Worm (Caenorhabditis elegans): ENCODE results near the gene R08A2.1.

Gene R08A2.1

DNA sequence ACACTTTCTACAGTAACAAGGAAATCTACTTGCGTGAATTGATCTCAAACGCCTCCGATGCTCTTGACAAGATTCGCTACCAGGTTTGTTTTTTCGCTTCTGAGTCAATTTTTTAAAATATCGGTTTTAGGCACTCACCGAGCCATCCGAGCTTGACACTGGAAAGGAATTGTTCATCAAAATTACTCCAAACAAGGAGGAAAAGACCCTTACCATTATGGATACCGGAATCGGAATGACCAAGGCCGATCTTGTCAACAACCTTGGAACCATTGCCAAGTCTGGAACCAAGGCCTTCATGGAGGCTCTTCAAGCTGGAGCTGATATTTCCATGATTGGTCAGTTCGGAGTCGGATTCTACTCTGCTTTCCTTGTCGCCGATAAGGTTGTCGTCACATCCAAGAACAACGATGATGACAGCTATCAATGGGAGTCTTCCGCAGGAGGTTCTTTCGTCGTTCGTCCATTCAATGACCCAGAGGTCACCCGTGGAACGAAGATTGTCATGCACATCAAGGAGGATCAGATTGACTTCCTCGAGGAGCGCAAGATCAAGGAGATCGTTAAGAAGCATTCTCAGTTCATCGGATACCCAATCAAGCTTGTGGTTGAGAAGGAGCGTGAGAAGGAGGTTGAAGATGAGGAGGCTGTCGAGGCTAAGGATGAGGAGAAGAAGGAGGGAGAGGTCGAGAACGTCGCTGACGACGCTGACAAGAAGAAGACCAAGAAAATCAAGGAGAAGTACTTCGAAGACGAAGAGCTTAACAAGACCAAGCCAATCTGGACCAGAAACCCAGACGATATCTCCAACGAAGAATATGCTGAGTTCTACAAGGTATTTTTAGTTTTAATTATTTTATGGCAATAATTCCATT lies 32.9 kb downstream of the R08A2.1 start (continued):
- TF ChIP-seq lin-26 (GFP tag; IDR thresholded peaks at IDR 0.05) (peak; percentile 54), zim-3 (tag; optimal IDR thresholded peaks at IDR 0.05) (no peak)

- peak; percentile 55 for TF ChIP-seq nhr-80 (tag; optimal IDR thresholded peaks at IDR 0.05)
- peak; percentile 94 for TF ChIP-seq chd-7 (tag; optimal IDR thresholded peaks at IDR 0.05)
- TF ChIP-seq C17E4.6 (GFP tag; IDR thresholded peaks at IDR 0.05), result peak; percentile 89
- no peak for TF ChIP-seq hlh-26 (GFP tag; conservative IDR thresholded peaks at IDR 0.05)
- TF ChIP-seq nfya-2 (GFP tag; IDR thresholded peaks at IDR 0.05), result peak; percentile 99
- TF ChIP-seq nhr-120 (GFP tag; IDR thresholded peaks at IDR 0.05), result 0 out of 2 replicates have a peak, but pooled peaks have one; percentile 79
- TF ChIP-seq ztf-3 (GFP tag; optimal IDR thresholded peaks at IDR 0.05), result peak; percentile 85
- TF ChIP-seq unc-130 (GFP tag; optimal IDR thresholded peaks at IDR 0.05), result peak; percentile 97
- no peak for TF ChIP-seq ceh-40 (GFP tag; IDR thresholded peaks at IDR 0.05)
- TF ChIP-seq dpff-1 (tag; optimal IDR thresholded peaks at IDR 0.05), result peak; percentile 46
- TF ChIP-seq fkh-3 (tag; optimal IDR thresholded peaks at IDR 0.05), result no peak
- TF ChIP-seq tlf-1 (GFP tag; optimal IDR thresholded peaks at IDR 0.05), result peak; percentile 98
- peak; percentile 63 to 81 for TF ChIP-seq rec-8 (tag; optimal IDR thresholded peaks at IDR 0.05)
- TF ChIP-seq ztf-22 (GFP tag; optimal IDR thresholded peaks at IDR 0.05), result peak; percentile 85
- peak; percentile 60; the same call in 1 of the 2 replicates for TF ChIP-seq cebp-1 (GFP tag; IDR thresholded peaks at IDR 0.05)
- peak; percentile 92 for TF ChIP-seq cebp-1 (tag; optimal IDR thresholded peaks at IDR 0.05)
- TF ChIP-seq snpc-1.1 (tag; optimal IDR thresholded peaks at IDR 0.05; ENCODE audit: insufficient read depth), result peak; percentile 32
- peak; percentile 90 for TF ChIP-seq somi-1 (GFP tag; optimal IDR thresholded peaks at IDR 0.05)
- TF ChIP-seq nfya-1 (tag; optimal IDR thresholded peaks at IDR 0.05; ENCODE audit: borderline replicate concordance, insufficient read depth), result no peak
- TF ChIP-seq ztf-25 (GFP tag; IDR thresholded peaks at IDR 0.05), result 0 out of 2 replicates have a peak, but pooled peaks have one; percentile 80
- peak; percentile 96 for TF ChIP-seq let-526 (GFP tag; IDR thresholded peaks at IDR 0.05)
- TF ChIP-seq sea-2 (GFP tag; IDR thresholded peaks at IDR 0.05), result peak; percentile 95
- TF ChIP-seq madf-6 (GFP tag; IDR thresholded peaks at IDR 0.05), result peak; percentile 93
- TF ChIP-seq nhr-179 (tag; optimal IDR thresholded peaks at IDR 0.05), result no peak
- TF ChIP-seq F57C9.4 (tag; optimal IDR thresholded peaks at IDR 0.05), result peak; percentile 57
- no peak for TF ChIP-seq tbx-9 (tag; optimal IDR thresholded peaks at IDR 0.05; ENCODE audit: borderline replicate concordance)
- TF ChIP-seq nfyb-1 (GFP tag; IDR thresholded peaks at IDR 0.05), result peak; percentile 100
- peak; percentile 71 for TF ChIP-seq snpc-4 (GFP tag; optimal IDR thresholded peaks at IDR 0.05)
- peak; percentile 69 to 92 (median 85) for TF ChIP-seq snpc-4 (tag; optimal IDR thresholded peaks at IDR 0.05)
- TF ChIP-seq him-1 (tag; optimal IDR thresholded peaks at IDR 0.05), result peak; percentile 81
- peak; percentile 48; the same call in 1 of the 2 replicates for TF ChIP-seq Y53F4B.3 (GFP tag; IDR thresholded peaks at IDR 0.05)
- peak; percentile 95 for TF ChIP-seq bed-2 (GFP tag; IDR thresholded peaks at IDR 0.05)
- TF ChIP-seq ceh-27 (GFP tag; optimal IDR thresholded peaks at IDR 0.05), result peak; percentile 98
- TF ChIP-seq zfh-2 (GFP tag; conservative IDR thresholded peaks at IDR 0.05), result no peak
- TF ChIP-seq gei-17 (GFP tag; optimal IDR thresholded peaks at IDR 0.05), result peak; percentile 69
- TF ChIP-seq lin-26 (GFP tag; IDR thresholded peaks at IDR 0.05), result no peak
- TF ChIP-seq egl-18 (GFP tag; IDR thresholded peaks at IDR 0.05), result peak; percentile 94
- no peak for TF ChIP-seq nhr-90 (tag; optimal IDR thresholded peaks at IDR 0.05)
- TF ChIP-seq dox-1 (GFP tag; IDR thresholded peaks at IDR 0.05), result peak; percentile 95
- peak; percentile 89 for TF ChIP-seq F49E8.2 (tag; optimal IDR thresholded peaks at IDR 0.05; ENCODE audit: insufficient read depth)
- TF ChIP-seq snpc-3.4 (tag; optimal IDR thresholded peaks at IDR 0.05), result peak; percentile 95
- TF ChIP-seq Y56A3A.18 (GFP tag; IDR thresholded peaks at IDR 0.05), result peak; percentile 62; the same call in 1 of the 2 replicates
Observed at ce11 chrV:14685435-14686058, 33.8 kb downstream of the R08A2.1 start, which contains the start of gene C47E8.4. C47E8.4 (minus strand) TSS chrV:14685485.

All from whole organism, young adult.